Fruit fly (Drosophila melanogaster) whole organism, adult: ENCODE data around the gene CG9777.

ENCODE experiments used
- CG12768 ChIP-seq: fragments of 200-800 bp; sonication (Bioruptor generic); optimal IDR thresholded peaks from 2 replicates; lab custom pipeline; 2017; ENCODE audit warnings: missing biosample characterization, missing genetic modification characterization, mild to moderate bottlenecking, moderate library complexity, missing genetic modification reagents
- CG1620 ChIP-seq: fragments of 200-800 bp; sonication (Bioruptor generic); optimal IDR thresholded peaks from 2 replicates; lab custom pipeline; 2016; ENCODE audit warnings: missing biosample characterization, missing genetic modification characterization
- Hr96 ChIP-seq: fragments of 200-800 bp; sonication (Bioruptor generic); optimal IDR thresholded peaks from 2 replicates; lab custom pipeline; 2016; ENCODE audit warnings: missing biosample characterization, missing genetic modification characterization
- ovo ChIP-seq: fragments of 200-800 bp; sonication (Bioruptor generic); optimal IDR thresholded peaks from 2 replicates; lab custom pipeline; 2016; ENCODE audit warnings: missing biosample characterization, missing genetic modification characterization
- tj ChIP-seq: fragments of 200-800 bp; sonication (Bioruptor generic); optimal IDR thresholded peaks from 3 replicates; lab custom pipeline; 2017; ENCODE audit warnings: missing biosample characterization, mild to moderate bottlenecking, missing genetic modification characterization, moderate library complexity
- toe ChIP-seq: fragments of 200-800 bp; sonication (Bioruptor generic); optimal IDR thresholded peaks from 2 replicates; lab custom pipeline; 2016; ENCODE audit warnings: missing biosample characterization, missing genetic modification characterization

DNA sequence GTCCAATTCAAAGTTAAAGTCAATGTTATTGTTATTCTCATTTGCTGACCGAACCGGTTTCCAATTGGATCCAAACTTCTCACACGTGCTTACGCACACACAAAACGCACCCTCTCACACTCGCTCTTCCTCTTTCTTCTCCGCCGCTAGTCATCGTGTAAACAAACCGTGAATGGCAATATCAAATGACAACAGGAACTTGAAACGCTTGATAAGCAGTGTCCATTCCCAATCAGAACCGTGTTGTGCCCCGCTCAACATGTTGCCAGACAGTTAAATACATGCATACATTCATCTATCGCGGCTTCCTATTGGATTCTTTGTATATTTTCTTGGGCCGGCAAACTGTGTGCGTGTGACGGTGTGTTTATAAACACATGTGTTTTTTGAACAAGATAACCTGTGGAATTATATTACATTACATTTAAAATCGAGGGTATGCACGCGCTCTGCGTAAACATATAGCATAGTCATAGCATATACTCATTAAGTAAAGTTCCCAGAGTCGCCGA lies 23.7 kb upstream of the CG9777 start:
- TF ChIP-seq toe (GFP tag; lab: Kevin White, UChicago) (no peak), Hr96 (GFP tag; lab: Kevin White, UChicago) (no peak), CG1620 (no peak), CG12768 (GFP tag; lab: Kevin White, UChicago) (no peak), ovo (GFP tag; lab: Kevin White, UChicago) (peak; percentile 73), tj (GFP tag; lab: Kevin White, UChicago) (peak; percentile 82)
